Worm (Caenorhabditis elegans) whole organism, L4 larva: ENCODE measurements around the gene T06E4.7.

Experiments
- ama-1 ChIP-seq: fragments of 150-350 bp; optimal IDR thresholded peaks from 2 replicates; lab custom pipeline; 2014; ENCODE audit warnings: inconsistent platforms, mixed read lengths
- ceh-32 ChIP-seq: sonication (generic microtip); optimal IDR thresholded peaks from 2 replicates; lab custom pipeline; 2016; ENCODE audit warnings: mild to moderate bottlenecking, missing genetic modification characterization, missing compliant biosample characterization; ENCODE audit not compliant: poor library complexity
- daf-12 ChIP-seq: fragments of 150-350 bp; optimal IDR thresholded peaks from 2 replicates; lab custom pipeline; 2014; ENCODE audit warnings: missing biosample characterization, missing genetic modification reagents, missing genetic modification characterization
- lim-7 ChIP-seq: fragments of 200-800 bp; sonication (Bioruptor generic); IDR thresholded peaks from 2 replicates; pipeline ENCODE4 v1.3.6; 2022; ENCODE audit warnings: missing genetic modification characterization, missing compliant biosample characterization
- ztf-11 ChIP-seq: fragments of 150-350 bp; optimal IDR thresholded peaks from 2 replicates; lab custom pipeline; 2014; ENCODE audit warnings: missing biosample characterization, missing genetic modification characterization

DNA sequence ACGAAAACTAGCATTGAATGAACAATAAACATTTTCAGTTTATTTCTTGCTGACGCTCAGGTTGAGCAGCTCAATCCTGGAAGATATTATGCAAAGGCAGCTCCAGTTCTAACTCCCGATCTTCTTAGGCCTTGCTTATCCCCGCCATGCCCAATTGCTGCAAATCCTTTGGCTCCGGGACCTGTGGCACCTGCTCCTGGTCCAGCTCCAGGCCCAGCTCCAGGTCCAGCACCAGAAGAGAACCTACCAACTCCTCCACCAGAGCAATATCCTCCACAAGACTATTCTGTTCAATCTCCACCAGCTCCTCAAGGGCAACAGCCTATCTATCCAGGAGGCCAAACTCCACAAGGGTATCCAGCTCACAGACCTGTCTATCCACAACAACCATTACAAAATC, 10.1 kb upstream of the T06E4.7 start:
- TF ChIP-seq ama-1 (lab: Kevin White, UChicago) (no peak), ceh-32 (no peak), daf-12 (no peak), ztf-11 (no peak), lim-7 (GFP tag; lab: Robert Waterston, UW) (no peak)
